Worm (Caenorhabditis elegans): ENCODE measurements around the gene K07F5.14.

Gene K07F5.14

ce11 chrIV:9867915-9868314 is 5.9 kb downstream of the K07F5.14 start (continued):
- TF ChIP-seq ceh-16 (tag; optimal IDR thresholded peaks at IDR 0.05) (no peak), alr-1 (tag; optimal IDR thresholded peaks at IDR 0.05) (no peak), fos-1 (tag; optimal IDR thresholded peaks at IDR 0.05) (peak; percentile 42), sem-4 (tag; optimal IDR thresholded peaks at IDR 0.05) (no peak), Y55F3AM.14 (GFP tag; optimal IDR thresholded peaks at IDR 0.05) (no peak), crh-2 (tag; optimal IDR thresholded peaks at IDR 0.05) (peak; percentile 49), lin-13 (GFP tag; optimal IDR thresholded peaks at IDR 0.05) (no peak), dmd-4 (tag; optimal IDR thresholded peaks at IDR 0.05) (no peak), snpc-4 (tag; optimal IDR thresholded peaks at IDR 0.05) (no peak), nhr-10 (tag; optimal IDR thresholded peaks at IDR 0.05) (no peak)

ce11 chrIV:9869344-9869743 is 7.3 kb downstream of the K07F5.14 start:
- no peak for TF ChIP-seq C34F6.9 (tag; optimal IDR thresholded peaks at IDR 0.05)

ce11 chrIV:9872210-9872609 is 10.2 kb downstream of the K07F5.14 start:
- TF ChIP-seq sma-9 (GFP tag; optimal IDR thresholded peaks at IDR 0.05) (peak; percentile 9), sma-9 (tag; optimal IDR thresholded peaks at IDR 0.05) (no peak), unc-39 (tag; optimal IDR thresholded peaks at IDR 0.05) (no peak), nhr-25 (tag; optimal IDR thresholded peaks at IDR 0.05) (peak; percentile 53)

DNA sequence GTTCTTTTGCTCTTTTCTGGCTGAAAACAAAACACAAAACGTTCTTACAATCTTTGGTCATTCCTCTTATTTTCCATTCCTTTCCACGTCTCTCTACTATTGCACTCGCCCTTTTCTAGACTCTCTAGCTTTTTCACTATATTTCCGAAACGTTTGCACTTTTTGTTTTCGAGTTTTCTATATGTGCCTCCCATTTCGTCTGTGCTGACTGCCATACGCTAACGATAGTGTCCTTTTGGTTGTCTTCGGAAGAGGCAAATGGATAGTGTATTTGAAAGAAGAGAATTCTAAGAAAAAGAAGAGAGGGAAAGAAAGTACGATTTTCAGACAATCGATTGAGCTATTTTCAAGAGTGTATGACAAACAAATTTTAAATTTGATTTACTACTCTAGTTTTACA is 10.8 kb downstream of the K07F5.14 start:
- TF ChIP-seq ceh-82 (tag; optimal IDR thresholded peaks at IDR 0.05) = no peak
- TF ChIP-seq egl-27 (tag; optimal IDR thresholded peaks at IDR 0.05) = no peak
- no peak for TF ChIP-seq dmd-4 (tag; optimal IDR thresholded peaks at IDR 0.05)
- no peak for TF ChIP-seq aly-2 (tag; optimal IDR thresholded peaks at IDR 0.05)
- peak; percentile 78 for TF ChIP-seq crh-2 (tag; optimal IDR thresholded peaks at IDR 0.05)
- TF ChIP-seq mdl-1 (tag; optimal IDR thresholded peaks at IDR 0.05) = no peak
- no peak for TF ChIP-seq nhr-6 (tag; optimal IDR thresholded peaks at IDR 0.05)
- no peak for TF ChIP-seq ceh-16 (tag; optimal IDR thresholded peaks at IDR 0.05)
- TF ChIP-seq sma-9 (GFP tag; optimal IDR thresholded peaks at IDR 0.05) = peak; percentile 70
- no peak for TF ChIP-seq sma-9 (tag; optimal IDR thresholded peaks at IDR 0.05)
- no peak for TF ChIP-seq lin-13 (GFP tag; optimal IDR thresholded peaks at IDR 0.05)
- TF ChIP-seq sem-4 (tag; optimal IDR thresholded peaks at IDR 0.05) = no peak
- TF ChIP-seq nhr-11 (tag; optimal IDR thresholded peaks at IDR 0.05) = no peak
- TF ChIP-seq ztf-4 (tag; optimal IDR thresholded peaks at IDR 0.05) = no peak
- TF ChIP-seq peb-1 (tag; optimal IDR thresholded peaks at IDR 0.05) = no peak
- TF ChIP-seq ama-1 (optimal IDR thresholded peaks at IDR 0.05) = no peak
- TF ChIP-seq unc-55 (GFP tag; optimal IDR thresholded peaks at IDR 0.05) = peak; percentile 9
- no peak for TF ChIP-seq ztf-11 (tag; optimal IDR thresholded peaks at IDR 0.05)
- no peak for TF ChIP-seq lin-39 (tag; optimal IDR thresholded peaks at IDR 0.05)
- TF ChIP-seq nhr-12 (tag; optimal IDR thresholded peaks at IDR 0.05) = no peak
- TF ChIP-seq skn-1 (tag; optimal IDR thresholded peaks at IDR 0.05) = peak; percentile 32
- peak; percentile 47 for TF ChIP-seq nhr-129 (tag; optimal IDR thresholded peaks at IDR 0.05)
- TF ChIP-seq snpc-4 (tag; optimal IDR thresholded peaks at IDR 0.05) = no peak
- TF ChIP-seq gmeb-1 (tag; optimal IDR thresholded peaks at IDR 0.05) = no peak
- TF ChIP-seq ZK546.5 (tag; optimal IDR thresholded peaks at IDR 0.05) = no peak
- no peak for TF ChIP-seq unc-39 (tag; optimal IDR thresholded peaks at IDR 0.05)
- peak in 1 of 2 experiments; percentile 34 for TF ChIP-seq lsy-2 (tag; optimal IDR thresholded peaks at IDR 0.05)
- no peak for TF ChIP-seq nhr-10 (tag; optimal IDR thresholded peaks at IDR 0.05)
- peak; percentile 57 for TF ChIP-seq zag-1 (tag; optimal IDR thresholded peaks at IDR 0.05)
- TF ChIP-seq elt-1 (tag; optimal IDR thresholded peaks at IDR 0.05) = no peak
- TF ChIP-seq nhr-21 (tag; optimal IDR thresholded peaks at IDR 0.05) = no peak
- TF ChIP-seq C34F6.9 (tag; optimal IDR thresholded peaks at IDR 0.05) = peak; percentile 35
- TF ChIP-seq nhr-77 (tag; optimal IDR thresholded peaks at IDR 0.05) = no peak
- no peak for TF ChIP-seq sma-3 (GFP tag; optimal IDR thresholded peaks at IDR 0.05)
- TF ChIP-seq lin-11 (tag; optimal IDR thresholded peaks at IDR 0.05) = no peak
- TF ChIP-seq alr-1 (tag; optimal IDR thresholded peaks at IDR 0.05) = no peak
- no peak for TF ChIP-seq mab-5 (tag; optimal IDR thresholded peaks at IDR 0.05)
- TF ChIP-seq ztf-1 (GFP tag; conservative IDR thresholded peaks at IDR 0.05) = no peak
- TF ChIP-seq unc-62 (GFP tag; optimal IDR thresholded peaks at IDR 0.05) = no peak
- no peak for TF ChIP-seq Y55F3AM.14 (GFP tag; optimal IDR thresholded peaks at IDR 0.05)
- TF ChIP-seq nhr-23 (tag; optimal IDR thresholded peaks at IDR 0.05) = no peak
- no peak for TF ChIP-seq nhr-237 (tag; optimal IDR thresholded peaks at IDR 0.05)
- TF ChIP-seq blmp-1 (tag; optimal IDR thresholded peaks at IDR 0.05; ENCODE audit: insufficient read depth) = no peak
- TF ChIP-seq elt-3 (tag; optimal IDR thresholded peaks at IDR 0.05) = no peak
- TF ChIP-seq nhr-25 (tag; optimal IDR thresholded peaks at IDR 0.05) = no peak
- no peak for TF ChIP-seq R02D3.7 (tag; optimal IDR thresholded peaks at IDR 0.05)
- peak; percentile 81 for TF ChIP-seq fos-1 (tag; optimal IDR thresholded peaks at IDR 0.05)
- TF ChIP-seq F13H6.1 (tag; optimal IDR thresholded peaks at IDR 0.05) = peak; percentile 36

Measured in whole organism, L2 larva.